Worm (Caenorhabditis elegans) whole organism, L3 larva: ENCODE results near the gene frpr-7.

ENCODE experiments used
- ama-1 ChIP-seq: fragments of 150-350 bp; optimal IDR thresholded peaks from 2 replicates; lab custom pipeline; 2018
- ceh-28 ChIP-seq: fragments of 150-350 bp; optimal IDR thresholded peaks from 2 replicates; lab custom pipeline; 2014; ENCODE audit warnings: missing biosample characterization, missing genetic modification reagents, missing genetic modification characterization
- elt-2 ChIP-seq: sonication (generic microtip); optimal IDR thresholded peaks from 2 replicates; lab custom pipeline; 2016; ENCODE audit warnings: missing genetic modification reagents, mild to moderate bottlenecking, missing genetic modification characterization, missing compliant biosample characterization
- elt-3 ChIP-seq, 3 experiments: fragments of 150-350 bp in 1 of 3; sonication (generic microtip) in 2 of 3; optimal IDR thresholded peaks; 2 replicates in 2 of 3; 4 replicates in 1 of 3; lab custom pipeline; 2014 to 2017; ENCODE audit warnings: missing biosample characterization in 3 of 3, missing genetic modification characterization in 3 of 3
- fos-1 ChIP-seq: fragments of 150-350 bp; optimal IDR thresholded peaks from 2 replicates; lab custom pipeline; 2014; ENCODE audit warnings: missing biosample characterization, missing genetic modification characterization
- hmg-11 ChIP-seq: sonication (generic microtip); optimal IDR thresholded peaks from 2 replicates; lab custom pipeline; 2016; ENCODE audit warnings: missing genetic modification characterization, missing compliant biosample characterization
- lsy-12 ChIP-seq: sonication (generic microtip); optimal IDR thresholded peaks from 2 replicates; lab custom pipeline; 2016; ENCODE audit warnings: mild to moderate bottlenecking, missing genetic modification characterization, missing compliant biosample characterization
- mdl-1 ChIP-seq: fragments of 150-350 bp; optimal IDR thresholded peaks from 2 replicates; lab custom pipeline; 2014; ENCODE audit warnings: missing biosample characterization, missing genetic modification characterization
- nhr-12 ChIP-seq: fragments of 150-350 bp; optimal IDR thresholded peaks from 2 replicates; lab custom pipeline; 2014; ENCODE audit warnings: missing biosample characterization, missing genetic modification characterization
- pha-4 ChIP-seq: fragments of 150-350 bp; optimal IDR thresholded peaks from 2 replicates; lab custom pipeline; 2014; ENCODE audit warnings: missing biosample characterization, missing genetic modification reagents, missing genetic modification characterization
- snpc-4 ChIP-seq: fragments of 150-350 bp; optimal IDR thresholded peaks from 2 replicates; lab custom pipeline; 2014; ENCODE audit warnings: missing biosample characterization, missing genetic modification characterization
- tbx-2 ChIP-seq: sonication (generic microtip); optimal IDR thresholded peaks from 2 replicates; lab custom pipeline; 2016; ENCODE audit warnings: mild to moderate bottlenecking, missing genetic modification characterization, missing compliant biosample characterization
- unc-39 ChIP-seq: sonication (generic microtip); optimal IDR thresholded peaks from 4 replicates; lab custom pipeline; 2017; ENCODE audit warnings: missing biosample characterization, missing genetic modification characterization
- unc-62 ChIP-seq: fragments of 150-350 bp; sonication (generic microtip); optimal IDR thresholded peaks from 4 replicates; lab custom pipeline; 2014; ENCODE audit warnings: missing biosample characterization, missing genetic modification reagents, missing genetic modification characterization

DNA sequence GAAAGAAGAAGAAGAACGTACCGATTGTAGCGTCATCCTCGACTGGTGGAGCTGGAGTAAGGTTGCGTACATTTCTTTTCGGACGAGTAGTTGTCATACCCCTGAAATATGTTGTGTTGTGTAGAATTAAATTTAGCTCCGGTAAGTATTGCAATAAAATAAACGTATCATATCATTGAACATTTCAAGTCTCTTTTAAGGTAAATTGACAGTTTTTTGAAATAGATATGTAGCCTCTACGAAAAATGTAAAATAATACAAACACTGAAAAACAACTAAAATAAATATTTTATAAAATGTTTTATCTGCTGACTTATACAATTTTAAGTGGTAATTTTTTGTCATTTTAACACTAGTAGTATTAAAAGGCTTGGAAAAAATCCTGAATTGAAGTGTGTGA, 30.3 kb upstream of the frpr-7 start, which contains the start of gene C16H3.3:
- TF ChIP-seq snpc-4 (tag; lab: Kevin White, UChicago) = no peak
- no peak for TF ChIP-seq elt-2 (tag; lab: Kevin White, UChicago)
- TF ChIP-seq tbx-2 (tag; lab: Kevin White, UChicago) = no peak
- TF ChIP-seq ceh-28 (tag; lab: Kevin White, UChicago) = no peak
- no peak for TF ChIP-seq nhr-12 (tag; lab: Kevin White, UChicago)
- no peak for TF ChIP-seq hmg-11 (tag; lab: Kevin White, UChicago)
- no peak for TF ChIP-seq unc-39 (tag; lab: Kevin White, UChicago)
- no peak for TF ChIP-seq pha-4
- TF ChIP-seq fos-1 (tag; lab: Kevin White, UChicago) = no peak
- TF ChIP-seq unc-62 (GFP tag; lab: Kevin White, UChicago) = no peak
- no peak for TF ChIP-seq ama-1 (lab: Kevin White, UChicago)
- no peak for TF ChIP-seq lsy-12
- TF ChIP-seq mdl-1 (tag; lab: Kevin White, UChicago) = no peak
- no peak for TF ChIP-seq elt-3 (tag; optimal IDR thresholded peaks at IDR 0.05; lab: Kevin White, UChicago)
